Worm (Caenorhabditis elegans) whole organism, young adult: ENCODE measurements around the gene igeg-2.

ENCODE experiments used
- B0035.1 ChIP-seq: sonication (generic microtip); optimal IDR thresholded peaks from 2 replicates; lab custom pipeline; 2016; ENCODE audit warnings: missing genetic modification characterization, mild to moderate bottlenecking, missing compliant biosample characterization, missing genotype, missing genetic modification reagents
- B0336.3 ChIP-seq: fragments of 200-800 bp; sonication (Bioruptor generic); IDR thresholded peaks from 2 replicates; pipeline ENCODE4 v1.3.6; 2022; ENCODE audit warnings: missing genetic modification characterization, missing compliant biosample characterization
- C17E4.6 ChIP-seq: fragments of 200-800 bp; sonication (Bioruptor generic); IDR thresholded peaks from 2 replicates; pipeline ENCODE4 v1.3.6; 2022; ENCODE audit warnings: missing genetic modification reagents, missing genetic modification characterization, missing compliant biosample characterization
- F10E7.11 ChIP-seq: sonication (generic microtip); optimal IDR thresholded peaks from 2 replicates; lab custom pipeline; 2017; ENCODE audit warnings: mild to moderate bottlenecking, missing genetic modification characterization, moderate library complexity, missing compliant biosample characterization
- F22D6.2 ChIP-seq: sonication (generic microtip); optimal IDR thresholded peaks from 2 replicates; lab custom pipeline; 2016; ENCODE audit warnings: mild to moderate bottlenecking, missing genetic modification characterization, missing compliant biosample characterization
- F33H1.4 ChIP-seq: fragments of 200-800 bp; sonication (Bioruptor generic); IDR thresholded peaks from 2 replicates; pipeline ENCODE4 v1.3.6; 2022; ENCODE audit warnings: missing genetic modification reagents, missing genetic modification characterization, missing compliant biosample characterization
- F37B4.10 ChIP-seq: fragments of 200-800 bp; sonication (Bioruptor generic); IDR thresholded peaks from 2 replicates; pipeline ENCODE4 v1.3.6; 2022; ENCODE audit warnings: missing genetic modification characterization, missing compliant biosample characterization
- F55B11.4 ChIP-seq: sonication (generic microtip); optimal IDR thresholded peaks from 2 replicates; lab custom pipeline; 2016; ENCODE audit warnings: missing compliant biosample characterization, missing genetic modification characterization, borderline replicate concordance; ENCODE audit not compliant: insufficient read depth
- F57C9.4 ChIP-seq: sonication (generic microtip); optimal IDR thresholded peaks from 2 replicates; lab custom pipeline; 2017; ENCODE audit warnings: mild to moderate bottlenecking, missing genetic modification characterization, missing compliant biosample characterization
- Y95B8A.8 ChIP-seq: fragments of 200-800 bp; sonication (Bioruptor generic); IDR thresholded peaks from 2 replicates; pipeline ENCODE4 v1.3.6; 2022; ENCODE audit warnings: missing genetic modification reagents, missing genetic modification characterization, missing compliant biosample characterization
- akir-1 ChIP-seq: fragments of 200-800 bp; sonication (Bioruptor generic); optimal IDR thresholded peaks from 2 replicates; lab custom pipeline; 2018; ENCODE audit warnings: mild to moderate bottlenecking, missing genetic modification characterization, moderate library complexity, missing compliant biosample characterization
- atf-7 ChIP-seq: sonication (generic microtip); optimal IDR thresholded peaks from 2 replicates; lab custom pipeline; 2017; ENCODE audit warnings: mild to moderate bottlenecking, missing genetic modification characterization, missing compliant biosample characterization
- cebp-1 ChIP-seq, 2 experiments: fragments of 200-800 bp in 1 of 2; sonication (Bioruptor generic) in 1 of 2; sonication (generic microtip) in 1 of 2; IDR thresholded peaks in 1 of 2; optimal IDR thresholded peaks in 1 of 2; 2 replicates each; pipeline versions ENCODE4 v1.3.6 to Lab custom; 2017 to 2022; ENCODE audit warnings: missing compliant biosample characterization in 2 of 2, missing genetic modification characterization in 2 of 2, mild to moderate bottlenecking in 1 of 2, missing genetic modification reagents in 1 of 2, moderate library complexity in 1 of 2
- cebp-2 ChIP-seq: fragments of 200-800 bp; sonication (Bioruptor generic); IDR thresholded peaks from 2 replicates; pipeline ENCODE4 v1.3.6; 2022; ENCODE audit warnings: missing genetic modification characterization, missing compliant biosample characterization
- ceh-27 ChIP-seq: fragments of 200-800 bp; sonication (Bioruptor generic); optimal IDR thresholded peaks from 2 replicates; lab custom pipeline; 2018; ENCODE audit warnings: mild to moderate bottlenecking, missing genetic modification characterization, moderate library complexity, missing compliant biosample characterization
- ceh-79 ChIP-seq: sonication (generic microtip); optimal IDR thresholded peaks from 2 replicates; lab custom pipeline; 2017; ENCODE audit warnings: mild to moderate bottlenecking, missing genetic modification characterization, missing compliant biosample characterization
- dox-1 ChIP-seq: fragments of 200-800 bp; sonication (Bioruptor generic); IDR thresholded peaks from 2 replicates; pipeline ENCODE4 v1.3.6; 2022; ENCODE audit warnings: missing genetic modification reagents, missing genetic modification characterization, missing compliant biosample characterization
- dpff-1 ChIP-seq: sonication (generic microtip); optimal IDR thresholded peaks from 2 replicates; lab custom pipeline; 2017; ENCODE audit warnings: mild to moderate bottlenecking, missing genetic modification characterization, missing compliant biosample characterization
- efl-1 ChIP-seq: fragments of 150-350 bp; optimal IDR thresholded peaks from 2 replicates; lab custom pipeline; 2014; ENCODE audit warnings: missing biosample characterization, missing genetic modification reagents, missing genetic modification characterization
- egl-44 ChIP-seq: fragments of 200-800 bp; sonication (Bioruptor generic); IDR thresholded peaks from 2 replicates; pipeline ENCODE4 v1.3.6; 2022; ENCODE audit warnings: missing genetic modification reagents, missing genetic modification characterization, missing compliant biosample characterization
- ets-4 ChIP-seq: fragments of 200-800 bp; sonication (Bioruptor generic); optimal IDR thresholded peaks from 2 replicates; lab custom pipeline; 2018; ENCODE audit warnings: mild to moderate bottlenecking, missing genetic modification characterization, missing compliant biosample characterization
- him-1 ChIP-seq: sonication (generic microtip); optimal IDR thresholded peaks from 2 replicates; lab custom pipeline; 2016; ENCODE audit warnings: missing genotype, missing genetic modification reagents, missing genetic modification characterization, missing compliant biosample characterization
- hlh-26 ChIP-seq: fragments of 200-800 bp; sonication (Bioruptor generic); conservative IDR thresholded peaks from 2 replicates; pipeline ENCODE4 v1.3.6; 2022; ENCODE audit warnings: missing genetic modification reagents, missing genetic modification characterization, missing compliant biosample characterization
- hrde-1 ChIP-seq: sonication (generic microtip); optimal IDR thresholded peaks from 2 replicates; lab custom pipeline; 2016; ENCODE audit warnings: missing genetic modification characterization, mild to moderate bottlenecking, missing compliant biosample characterization, moderate library complexity, missing genotype, missing genetic modification reagents, borderline replicate concordance
- hsf-1 ChIP-seq: fragments of 200-800 bp; sonication (Bioruptor generic); IDR thresholded peaks from 2 replicates; pipeline ENCODE4 v1.3.6; 2022; ENCODE audit warnings: missing genetic modification reagents, missing genetic modification characterization, missing compliant biosample characterization
- lsl-1 ChIP-seq: fragments of 200-800 bp; sonication (Bioruptor generic); optimal IDR thresholded peaks from 2 replicates; lab custom pipeline; 2018; ENCODE audit warnings: mild to moderate bottlenecking, missing genetic modification characterization, moderate library complexity, missing compliant biosample characterization
- mes-4 ChIP-seq: sonication (generic microtip); optimal IDR thresholded peaks from 2 replicates; lab custom pipeline; 2016; ENCODE audit warnings: missing genotype, missing genetic modification characterization, missing compliant biosample characterization
- nfya-1 ChIP-seq: sonication (generic microtip); optimal IDR thresholded peaks from 2 replicates; lab custom pipeline; 2017; ENCODE audit warnings: antibody characterized with exemption, missing compliant biosample characterization, missing genetic modification characterization, borderline replicate concordance; ENCODE audit not compliant: insufficient read depth
- nfya-2 ChIP-seq: fragments of 200-800 bp; sonication (Bioruptor generic); IDR thresholded peaks from 2 replicates; pipeline ENCODE4 v1.3.6; 2022; ENCODE audit warnings: missing genetic modification reagents, missing genetic modification characterization, missing compliant biosample characterization
- nhr-80 ChIP-seq: sonication (generic microtip); optimal IDR thresholded peaks from 2 replicates; lab custom pipeline; 2016; ENCODE audit warnings: missing genetic modification characterization, missing compliant biosample characterization
- nhr-90 ChIP-seq: sonication (generic microtip); optimal IDR thresholded peaks from 2 replicates; lab custom pipeline; 2016; ENCODE audit warnings: missing genotype, mild to moderate bottlenecking, missing genetic modification characterization, missing compliant biosample characterization
- pbrm-1 ChIP-seq: fragments of 200-800 bp; sonication (Bioruptor generic); IDR thresholded peaks from 2 replicates; pipeline ENCODE4 v1.3.6; 2022; ENCODE audit warnings: missing genetic modification reagents, missing genetic modification characterization, missing compliant biosample characterization
- rpc-1 ChIP-seq, 2 experiments: fragments of 150-350 bp in 1 of 2; sonication (generic microtip) in 1 of 2; optimal IDR thresholded peaks; 2 replicates each; lab custom pipeline; 2014 to 2018; ENCODE audit warnings: missing biosample characterization in 1 of 2, missing genetic modification characterization in 1 of 2, missing genetic modification reagents in 1 of 2, missing genotype in 1 of 2
- somi-1 ChIP-seq: fragments of 200-800 bp; sonication (Bioruptor generic); optimal IDR thresholded peaks from 2 replicates; lab custom pipeline; 2018; ENCODE audit warnings: mild to moderate bottlenecking, missing genetic modification characterization, missing compliant biosample characterization
- unc-130 ChIP-seq: sonication (generic microtip); optimal IDR thresholded peaks from 2 replicates; lab custom pipeline; 2016; ENCODE audit warnings: missing genetic modification reagents, missing genetic modification characterization, missing compliant biosample characterization
- zim-3 ChIP-seq: sonication (generic microtip); optimal IDR thresholded peaks from 2 replicates; lab custom pipeline; 2017; ENCODE audit warnings: mild to moderate bottlenecking, missing genetic modification characterization, moderate library complexity, missing compliant biosample characterization

Gene igeg-2

ce11 chrX:11462112-11462511, 15.7 kb upstream of the igeg-2 start (continued):
- TF ChIP-seq cebp-2 (GFP tag; lab: Robert Waterston, UW), result no peak
- no peak for TF ChIP-seq hlh-26
- TF ChIP-seq, all 124 proteins: peak for 0

DNA sequence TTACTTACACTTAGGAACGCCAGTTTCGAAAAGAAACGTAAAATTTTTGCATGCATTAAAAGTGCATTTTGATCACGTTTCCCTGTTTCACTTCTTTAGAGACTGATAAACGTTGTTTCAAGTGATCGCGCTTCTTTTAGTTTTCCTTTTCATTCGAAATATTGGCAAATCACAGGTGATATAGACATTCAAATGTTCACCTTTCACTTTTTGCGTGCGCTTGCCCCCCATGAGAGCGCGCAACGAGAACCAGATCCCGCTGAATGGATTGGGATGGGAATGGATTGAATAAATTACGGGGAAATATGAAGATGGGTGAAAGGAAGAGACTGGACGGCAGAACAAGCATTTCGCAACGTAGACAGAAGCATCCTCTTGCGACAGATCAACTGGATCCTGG, 15.1 kb upstream of the igeg-2 start:
- TF ChIP-seq F22D6.2 (tag; lab: Kevin White, UChicago) (no peak), F37B4.10 (GFP tag; lab: Robert Waterston, UW) (no peak), zim-3 (tag; lab: Kevin White, UChicago) (peak; percentile 2), B0336.3 (GFP tag; lab: Robert Waterston, UW) (no peak)

- TF ChIP-seq dpff-1 (tag; lab: Kevin White, UChicago) (no peak), lsl-1 (GFP tag; lab: Kevin White, UChicago) (no peak), nfya-1 (no peak), nfya-2 (GFP tag; lab: Robert Waterston, UW) (no peak), egl-44 (GFP tag; lab: Robert Waterston, UW) (no peak), ceh-79 (tag; lab: Kevin White, UChicago) (no peak), efl-1 (GFP tag; lab: Kevin White, UChicago) (no peak), akir-1 (GFP tag; lab: Kevin White, UChicago) (no peak), hsf-1 (no peak), F33H1.4 (no peak), Y95B8A.8 (no peak), him-1 (tag; lab: Kevin White, UChicago) (no peak)
- TF ChIP-seq, all 124 proteins: peak for 0
Measured at ce11 chrX:11456665-11457064, 10.2 kb upstream of the igeg-2 start.

DNA sequence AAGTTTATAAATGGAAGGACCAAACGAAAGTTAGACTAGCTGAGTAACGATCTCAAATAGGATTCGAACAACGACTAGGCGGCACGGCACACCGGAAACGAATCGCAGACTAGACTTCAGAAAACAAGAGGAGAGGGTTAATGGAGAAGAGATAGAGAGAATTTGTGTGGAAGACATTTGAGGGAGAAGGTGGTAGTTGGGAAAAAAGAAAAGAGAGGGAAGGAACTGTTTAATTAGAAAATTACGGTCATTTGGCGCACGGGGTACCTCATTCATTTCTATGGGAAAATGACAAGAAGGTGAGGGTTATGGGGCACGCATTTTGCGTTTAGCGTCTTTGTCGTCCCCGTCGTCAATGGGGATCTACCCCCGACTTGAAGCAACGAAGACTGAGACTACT, 7.8 kb upstream of the igeg-2 start, which contains the start of gene F48C5.2:
Gene F48C5.2, minus strand, starts transcription at position 101 of the 400 bp plus-strand sequence.
- TF ChIP-seq F37B4.10 (GFP tag; lab: Robert Waterston, UW), result no peak

ce11 chrX:11452316-11452715, 5.9 kb upstream of the igeg-2 start:
- no peak for TF ChIP-seq dpff-1 (tag; lab: Kevin White, UChicago)
- TF ChIP-seq mes-4, result no peak
- no peak for TF ChIP-seq hlh-26
- no peak for TF ChIP-seq ceh-27 (GFP tag; lab: Kevin White, UChicago)
- no peak for TF ChIP-seq F57C9.4 (tag; lab: Kevin White, UChicago)
- TF ChIP-seq hrde-1 (tag; lab: Kevin White, UChicago), result no peak
- TF ChIP-seq him-1 (tag; lab: Kevin White, UChicago), result no peak

ce11 chrX:11450261-11450660, 3.8 kb upstream of the igeg-2 start:
- TF ChIP-seq C17E4.6 (GFP tag; lab: Robert Waterston, UW), result no peak
- TF ChIP-seq somi-1, result peak; percentile 7
- TF ChIP-seq, all 124 proteins: peak for 1

DNA sequence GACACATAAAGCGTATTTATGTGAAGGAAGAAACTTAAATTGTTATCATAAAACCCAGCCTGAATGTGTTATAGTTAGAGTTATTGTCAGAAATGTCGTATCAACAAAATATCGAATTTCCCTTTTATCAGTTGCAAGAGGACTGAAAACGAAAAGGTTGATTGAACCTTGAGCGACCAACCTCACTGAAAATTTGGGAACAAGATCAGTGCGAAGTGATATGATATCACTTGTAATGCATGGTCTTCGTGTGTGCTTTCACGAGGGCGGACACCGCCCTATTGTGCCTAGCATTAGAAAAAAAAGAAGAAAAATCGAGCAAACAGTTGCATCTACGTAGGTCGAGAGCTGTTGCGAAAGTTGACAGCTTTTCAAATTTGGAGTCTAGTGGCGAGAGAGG, 1.3 kb upstream of the igeg-2 start:
- TF ChIP-seq cebp-1 (GFP tag; IDR thresholded peaks at IDR 0.05; lab: Robert Waterston, UW) (no peak), cebp-1 (tag; optimal IDR thresholded peaks at IDR 0.05; lab: Kevin White, UChicago) (peak; percentile 72), nhr-80 (tag; lab: Kevin White, UChicago) (peak; percentile 85), akir-1 (GFP tag; lab: Kevin White, UChicago) (no peak), atf-7 (tag; lab: Kevin White, UChicago) (no peak), B0035.1 (tag; lab: Kevin White, UChicago) (no peak), F55B11.4 (tag; lab: Kevin White, UChicago) (no peak), ets-4 (GFP tag; lab: Kevin White, UChicago) (peak; percentile 43), nhr-90 (tag; lab: Kevin White, UChicago) (no peak), C17E4.6 (GFP tag; lab: Robert Waterston, UW) (no peak), dox-1 (GFP tag; lab: Robert Waterston, UW) (peak; percentile 29; the same call in 1 of the 2 replicates), rpc-1 (optimal IDR thresholded peaks at IDR 0.05; lab: Kevin White, UChicago) (no peak), rpc-1 (tag; optimal IDR thresholded peaks at IDR 0.05; lab: Kevin White, UChicago) (no peak), unc-130 (GFP tag; lab: Kevin White, UChicago) (no peak), pbrm-1 (GFP tag; lab: Robert Waterston, UW) (0 out of 2 replicates have a peak, but pooled peaks have one; percentile 24), F10E7.11 (no peak)
